Fruit fly (Drosophila melanogaster) whole organism, embryonic: ENCODE data around the gene Pif1A.

Experiments used
- BtbVII ChIP-seq: fragments of 200-800 bp; sonication (Bioruptor generic); optimal IDR thresholded peaks from 3 replicates; lab custom pipeline; 2017; ENCODE audit warnings: missing biosample characterization, mild to moderate bottlenecking, missing genetic modification characterization
- CG10147 ChIP-seq: fragments of 200-800 bp; sonication (Bioruptor generic); optimal IDR thresholded peaks from 2 replicates; lab custom pipeline; 2019; ENCODE audit warnings: missing biosample characterization, mild to moderate bottlenecking, missing genetic modification characterization, moderate library complexity
- CG10267 ChIP-seq: fragments of 200-800 bp; sonication (Bioruptor generic); optimal IDR thresholded peaks from 2 replicates; lab custom pipeline; 2018; ENCODE audit warnings: missing biosample characterization, mild to moderate bottlenecking, missing genetic modification characterization, moderate library complexity
- CG10543 ChIP-seq: fragments of 200-800 bp; sonication (Bioruptor generic); optimal IDR thresholded peaks from 3 replicates; lab custom pipeline; 2017; ENCODE audit warnings: missing biosample characterization, mild to moderate bottlenecking, missing genetic modification characterization, moderate library complexity
- CG11696 ChIP-seq: fragments of 200-800 bp; sonication (Bioruptor generic); IDR thresholded peaks from 2 replicates; pipeline ENCODE4 v1.3.6; 2022; ENCODE audit warnings: missing biosample characterization, missing genetic modification characterization
- CG15011 ChIP-seq: fragments of 200-800 bp; sonication (Bioruptor generic); optimal IDR thresholded peaks from 3 replicates; lab custom pipeline; 2018; ENCODE audit warnings: missing biosample characterization, mild to moderate bottlenecking, missing genetic modification characterization
- CG31441 ChIP-seq: fragments of 200-800 bp; sonication (Bioruptor generic); IDR thresholded peaks from 2 replicates; pipeline ENCODE4 v1.3.6; 2022; ENCODE audit warnings: missing biosample characterization, missing genetic modification characterization
- CG32767 ChIP-seq: fragments of 200-800 bp; sonication (Bioruptor generic); IDR thresholded peaks from 2 replicates; pipeline ENCODE4 v1.3.6; 2022; ENCODE audit warnings: missing biosample characterization, missing genetic modification characterization
- CG3995 ChIP-seq: fragments of 200-800 bp; sonication (Bioruptor generic); optimal IDR thresholded peaks from 3 replicates; lab custom pipeline; 2016; ENCODE audit warnings: missing biosample characterization, missing genetic modification characterization
- CG6272 ChIP-seq: fragments of 200-800 bp; sonication (Bioruptor generic); IDR thresholded peaks from 2 replicates; pipeline ENCODE4 v1.3.6; 2022; ENCODE audit warnings: missing biosample characterization, missing genetic modification characterization
- CG7786 ChIP-seq: fragments of 200-800 bp; sonication (Bioruptor generic); optimal IDR thresholded peaks from 2 replicates; lab custom pipeline; 2016; ENCODE audit warnings: missing biosample characterization, missing genetic modification characterization
- CG8290 ChIP-seq, 3 experiments: fragments of 200-800 bp; sonication (Bioruptor generic); optimal IDR thresholded peaks; 2 replicates each; lab custom pipeline; 2016 to 2019; ENCODE audit warnings: missing biosample characterization in 3 of 3, missing genetic modification characterization in 3 of 3, mild to moderate bottlenecking in 2 of 3, moderate library complexity in 1 of 3
- CG8765 ChIP-seq: fragments of 200-800 bp; sonication (Bioruptor generic); IDR thresholded peaks from 2 replicates; pipeline ENCODE4 v1.3.6; 2022; ENCODE audit warnings: missing biosample characterization, missing genetic modification characterization
- CTCF ChIP-seq: fragments of 200-800 bp; sonication (Bioruptor generic); optimal IDR thresholded peaks from 2 replicates; lab custom pipeline; 2017; ENCODE audit warnings: missing biosample characterization, mild to moderate bottlenecking, missing genetic modification characterization, moderate library complexity
- CrebB ChIP-seq: fragments of 200-800 bp; sonication (Bioruptor generic); optimal IDR thresholded peaks from 3 replicates; lab custom pipeline; 2018; ENCODE audit warnings: missing biosample characterization, mild to moderate bottlenecking, missing genetic modification characterization
- Deaf1 ChIP-seq: fragments of 200-800 bp; optimal IDR thresholded peaks from 3 replicates; lab custom pipeline; 2019; ENCODE audit warnings: missing biosample characterization, mild to moderate bottlenecking, missing genetic modification characterization, moderate library complexity
- Dip2 ChIP-seq: fragments of 200-800 bp; sonication (Bioruptor generic); IDR thresholded peaks from 2 replicates; pipeline ENCODE4 v1.3.6; 2022; ENCODE audit warnings: missing biosample characterization, missing genetic modification characterization
- Dll ChIP-seq: fragments of 200-800 bp; sonication (Bioruptor generic); IDR thresholded peaks from 4 replicates; pipeline ENCODE4 v1.3.6; 2022; ENCODE audit warnings: missing biosample characterization, missing genetic modification characterization; ENCODE audit not compliant: partially characterized antibody
- Doc3 ChIP-seq: fragments of 200-800 bp; sonication (Bioruptor generic); IDR thresholded peaks from 3 replicates; pipeline ENCODE4 v1.3.6; 2022; ENCODE audit warnings: missing biosample characterization, missing genetic modification characterization; ENCODE audit not compliant: partially characterized antibody
- E2f2 ChIP-seq: fragments of 200-800 bp; sonication (Bioruptor generic); IDR thresholded peaks from 2 replicates; pipeline ENCODE4 v1.3.6; 2022; ENCODE audit warnings: missing biosample characterization, missing genetic modification characterization
- Gsc ChIP-seq: fragments of 200-800 bp; sonication (Bioruptor generic); IDR thresholded peaks from 2 replicates; pipeline ENCODE4 v1.3.6; 2022; ENCODE audit warnings: missing biosample characterization, missing genetic modification characterization
- Hmx ChIP-seq: fragments of 200-800 bp; sonication (Bioruptor generic); optimal IDR thresholded peaks from 2 replicates; lab custom pipeline; 2016; ENCODE audit warnings: missing biosample characterization, missing genetic modification characterization
- Hr51 ChIP-seq, 2 experiments: fragments of 200-800 bp; sonication (Bioruptor generic); optimal IDR thresholded peaks; 2 replicates in 1 of 2; 3 replicates in 1 of 2; lab custom pipeline; 2016 to 2018; ENCODE audit warnings: missing biosample characterization in 2 of 2, missing genetic modification characterization in 2 of 2, mild to moderate bottlenecking in 1 of 2, moderate library complexity in 1 of 2
- Hsf ChIP-seq: fragments of 200-800 bp; sonication (Bioruptor generic); optimal IDR thresholded peaks from 3 replicates; lab custom pipeline; 2016; ENCODE audit warnings: missing biosample characterization, missing genetic modification characterization
- MBD-R2 ChIP-seq: fragments of 200-800 bp; sonication (Bioruptor generic); IDR thresholded peaks from 2 replicates; pipeline ENCODE4 v1.3.6; 2022; ENCODE audit warnings: missing biosample characterization, missing genetic modification characterization
- Med ChIP-seq: fragments of 200-800 bp; sonication (Bioruptor generic); peaks from one replicate; lab custom pipeline; 2016; ENCODE audit warnings: missing biosample characterization, missing genetic modification characterization, mild to moderate bottlenecking, inconsistent platforms, moderate library complexity
- Oaz ChIP-seq: fragments of 200-800 bp; sonication (Bioruptor generic); IDR thresholded peaks from 2 replicates; pipeline ENCODE4 v1.3.6; 2022; ENCODE audit warnings: missing biosample characterization, missing genetic modification characterization
- Ptx1 ChIP-seq: fragments of 200-800 bp; sonication (Bioruptor generic); IDR thresholded peaks from 2 replicates; pipeline ENCODE4 v1.3.6; 2022; ENCODE audit warnings: missing biosample characterization, missing genetic modification characterization
- abd-A ChIP-seq: fragments of 200-800 bp; sonication (Bioruptor generic); optimal IDR thresholded peaks from 3 replicates; lab custom pipeline; 2019; ENCODE audit warnings: missing biosample characterization, mild to moderate bottlenecking, missing genetic modification characterization, moderate library complexity
- ap ChIP-seq: fragments of 200-800 bp; sonication (Bioruptor generic); IDR thresholded peaks from 2 replicates; pipeline ENCODE4 v1.3.6; 2022; ENCODE audit warnings: missing biosample characterization, missing genetic modification characterization
- ase ChIP-seq: fragments of 200-800 bp; sonication (Bioruptor generic); IDR thresholded peaks from 3 replicates; pipeline ENCODE4 v1.3.6; 2022; ENCODE audit warnings: missing biosample characterization, missing genetic modification characterization
- bowl ChIP-seq: fragments of 200-800 bp; sonication (Bioruptor generic); IDR thresholded peaks from 2 replicates; pipeline ENCODE4 v1.3.6; 2022; ENCODE audit warnings: missing biosample characterization, missing genetic modification characterization
- bsh ChIP-seq, 2 experiments: fragments of 200-800 bp; sonication (Bioruptor generic); optimal IDR thresholded peaks; 2 replicates each; lab custom pipeline; 2017 to 2018; ENCODE audit warnings: mild to moderate bottlenecking in 2 of 2, missing biosample characterization in 2 of 2, missing genetic modification characterization in 2 of 2, moderate library complexity in 1 of 2
- btn ChIP-seq: fragments of 200-800 bp; sonication (Bioruptor generic); optimal IDR thresholded peaks from 2 replicates; lab custom pipeline; 2016; ENCODE audit warnings: missing biosample characterization, missing genetic modification characterization
- cg ChIP-seq: fragments of 200-800 bp; sonication (Bioruptor generic); optimal IDR thresholded peaks from 3 replicates; lab custom pipeline; 2019; ENCODE audit warnings: missing biosample characterization, mild to moderate bottlenecking, missing genetic modification characterization, moderate library complexity
- gem ChIP-seq: fragments of 200-800 bp; sonication (Bioruptor generic); optimal IDR thresholded peaks from 2 replicates; lab custom pipeline; 2019; ENCODE audit warnings: missing biosample characterization, mild to moderate bottlenecking, missing genetic modification characterization, moderate library complexity
- gro ChIP-seq: fragments of 200-800 bp; sonication (Bioruptor generic); optimal IDR thresholded peaks from 2 replicates; lab custom pipeline; 2016; ENCODE audit warnings: missing biosample characterization, missing genetic modification characterization
- ham ChIP-seq: fragments of 200-800 bp; sonication (Bioruptor generic); IDR thresholded peaks from 2 replicates; pipeline ENCODE4 v1.3.6; 2022; ENCODE audit warnings: missing biosample characterization, missing genetic modification characterization
- maf-S ChIP-seq: fragments of 200-800 bp; sonication (Bioruptor generic); optimal IDR thresholded peaks from 2 replicates; lab custom pipeline; 2016; ENCODE audit warnings: missing biosample characterization, missing genetic modification characterization
- nom ChIP-seq: fragments of 200-800 bp; sonication (Bioruptor generic); optimal IDR thresholded peaks from 2 replicates; lab custom pipeline; 2017; ENCODE audit warnings: missing biosample characterization, missing genetic modification characterization, mild to moderate bottlenecking, moderate library complexity, missing genetic modification reagents
- odd ChIP-seq: fragments of 200-800 bp; sonication (Bioruptor generic); optimal IDR thresholded peaks from 2 replicates; lab custom pipeline; 2017; ENCODE audit warnings: missing biosample characterization, mild to moderate bottlenecking, missing genetic modification characterization
- pzg ChIP-seq: fragments of 200-800 bp; sonication (Bioruptor generic); optimal IDR thresholded peaks from 3 replicates; lab custom pipeline; 2018; ENCODE audit warnings: missing biosample characterization, mild to moderate bottlenecking, missing genetic modification characterization, moderate library complexity
- run ChIP-seq: fragments of 200-800 bp; sonication (Bioruptor generic); optimal IDR thresholded peaks from 3 replicates; lab custom pipeline; 2018; ENCODE audit warnings: missing biosample characterization, mild to moderate bottlenecking, missing genetic modification characterization
- sens ChIP-seq: fragments of 200-800 bp; sonication (Bioruptor generic); peaks from one replicate; lab custom pipeline; 2016; ENCODE audit warnings: missing biosample characterization, missing genetic modification characterization
- seq ChIP-seq: fragments of 200-800 bp; sonication (Bioruptor generic); IDR thresholded peaks from 2 replicates; pipeline ENCODE4 v1.3.6; 2022; ENCODE audit warnings: missing biosample characterization, missing genetic modification characterization
- sima ChIP-seq: fragments of 200-800 bp; sonication (Bioruptor generic); optimal IDR thresholded peaks from 2 replicates; lab custom pipeline; 2016; ENCODE audit warnings: missing biosample characterization, missing genetic modification characterization
- slou ChIP-seq: fragments of 200-800 bp; sonication (Bioruptor generic); optimal IDR thresholded peaks from 3 replicates; lab custom pipeline; 2016; ENCODE audit warnings: missing biosample characterization, missing genetic modification characterization
- sna ChIP-seq: fragments of 200-800 bp; sonication (Bioruptor generic); IDR thresholded peaks from 2 replicates; pipeline ENCODE4 v1.3.6; 2022; ENCODE audit warnings: missing biosample characterization, missing genetic modification characterization; ENCODE audit not compliant: partially characterized antibody
- tio ChIP-seq: fragments of 200-800 bp; sonication (Bioruptor generic); optimal IDR thresholded peaks from 2 replicates; lab custom pipeline; 2017; ENCODE audit warnings: missing biosample characterization, missing genetic modification characterization, inconsistent platforms
- unpg ChIP-seq: fragments of 200-800 bp; sonication (Bioruptor generic); optimal IDR thresholded peaks from 3 replicates; lab custom pipeline; 2018; ENCODE audit warnings: missing biosample characterization, mild to moderate bottlenecking, missing genetic modification characterization, moderate library complexity

Gene Pif1A

dm6 chr3R:8731597-8732263, 69.2 kb downstream of the Pif1A start, which contains the start of the genes M1BP and CG8202 (continued):
- TF ChIP-seq nom = peak; percentile 95
- TF ChIP-seq btn (GFP tag; lab: Kevin White, UChicago) = no peak
- TF ChIP-seq CG8765 (GFP tag; lab: Robert Waterston, UW) = peak; percentile 53
- 0 out of 2 replicates have a peak, but pooled peaks have one; percentile 15 for TF ChIP-seq CG11696 (GFP tag; lab: Robert Waterston, UW)
- TF ChIP-seq ap (GFP tag; lab: Robert Waterston, UW) = peak; percentile 47; the same call in 1 of the 2 replicates
- TF ChIP-seq CG10267 (tag; lab: Kevin White, UChicago) = peak; percentile 91
- peak; percentile 83 for TF ChIP-seq CG8290 (GFP tag; optimal IDR thresholded peaks at IDR 0.05; lab: Kevin White, UChicago)
- no peak for TF ChIP-seq CG8290 (tag; optimal IDR thresholded peaks at IDR 0.05; lab: Kevin White, UChicago)
- peak; percentile 41 for TF ChIP-seq slou
- TF ChIP-seq CrebB (tag; lab: Kevin White, UChicago) = peak; percentile 56
- peak; percentile 89 for TF ChIP-seq Med
- TF ChIP-seq CG6272 (GFP tag; lab: Robert Waterston, UW) = peak; percentile 59; the same call in 1 of the 2 replicates
- peak; percentile 64; the same call in 1 of the 2 replicates for TF ChIP-seq CG32767 (GFP tag; lab: Robert Waterston, UW)
- TF ChIP-seq sna (GFP tag; lab: Robert Waterston, UW) = no peak
- TF ChIP-seq sens (GFP tag; lab: Kevin White, UChicago) = peak; percentile 88
- no peak; the same call in 1 of the 2 replicates for TF ChIP-seq E2f2
- TF ChIP-seq CG10543 (GFP tag; lab: Kevin White, UChicago) = peak; percentile 96
- TF ChIP-seq BtbVII (GFP tag; lab: Kevin White, UChicago) = peak; percentile 91
- no peak for TF ChIP-seq Deaf1 (tag; lab: Kevin White, UChicago)
- peak; percentile 50 to 93 for TF ChIP-seq Hr51 (GFP tag; optimal IDR thresholded peaks at IDR 0.05; lab: Kevin White, UChicago)
- peak; percentile 96 for TF ChIP-seq gem (tag; lab: Kevin White, UChicago)
- peak; percentile 36 for TF ChIP-seq CG7786 (GFP tag; lab: Kevin White, UChicago)
- no peak for TF ChIP-seq cg (GFP tag; lab: Kevin White, UChicago)
- no peak for TF ChIP-seq CG15011 (GFP tag; lab: Kevin White, UChicago)
- no peak; the same call in 1 of the 2 replicates for TF ChIP-seq Gsc (GFP tag; lab: Robert Waterston, UW)
- no peak for TF ChIP-seq sima
- TF ChIP-seq odd (GFP tag; lab: Kevin White, UChicago) = peak; percentile 92
- TF ChIP-seq CG10147 (GFP tag; lab: Kevin White, UChicago) = peak; percentile 89
- TF ChIP-seq abd-A (tag; lab: Kevin White, UChicago) = no peak
- TF ChIP-seq Hsf = peak; percentile 60
- no peak for TF ChIP-seq bowl (GFP tag; lab: Robert Waterston, UW)
- peak; percentile 52; the same call in 1 of the 3 replicates for TF ChIP-seq ase
- no peak for TF ChIP-seq Dip2 (GFP tag; lab: Robert Waterston, UW)
- peak; percentile 74 for TF ChIP-seq MBD-R2
- TF ChIP-seq tio (GFP tag; lab: Kevin White, UChicago) = peak; percentile 84
- TF ChIP-seq run (tag; lab: Kevin White, UChicago) = peak; percentile 70
- TF ChIP-seq CG3995 (GFP tag; lab: Kevin White, UChicago) = no peak
- TF ChIP-seq Ptx1 (GFP tag; lab: Robert Waterston, UW) = peak; percentile 85
- TF ChIP-seq CG31441 (GFP tag; lab: Robert Waterston, UW) = no peak; the same call in 1 of the 2 replicates
- no peak for TF ChIP-seq Hmx (GFP tag; lab: Kevin White, UChicago)
- peak; percentile 26 for TF ChIP-seq pzg (GFP tag; lab: Kevin White, UChicago)
- TF ChIP-seq CTCF (GFP tag; lab: Kevin White, UChicago) = peak; percentile 39
- peak; percentile 67 to 86 for TF ChIP-seq bsh (GFP tag; optimal IDR thresholded peaks at IDR 0.05; lab: Kevin White, UChicago)
- no peak for TF ChIP-seq ham (GFP tag; lab: Robert Waterston, UW)
- TF ChIP-seq Oaz (GFP tag; lab: Robert Waterston, UW) = no peak
- no peak for TF ChIP-seq maf-S (GFP tag; lab: Kevin White, UChicago)
- TF ChIP-seq Doc3 = no peak
- TF ChIP-seq seq (GFP tag; lab: Robert Waterston, UW) = peak; percentile 65; the same call in 1 of the 2 replicates
- peak; percentile 17 for TF ChIP-seq gro (GFP tag; lab: Kevin White, UChicago)
- TF ChIP-seq unpg (GFP tag; lab: Kevin White, UChicago) = peak; percentile 80
- no peak for TF ChIP-seq Dll (GFP tag; lab: Robert Waterston, UW)
